Worm (Caenorhabditis elegans): Measurements from ENCODE around the gene T25E12.6.

Gene T25E12.6

ce11 chrV:16742123-16742522 lies at the start of gene T25E12.6:
T25E12.6 (plus strand) TSS chrV:16742423.
- no peak for TF ChIP-seq nhr-21 (tag; optimal IDR thresholded peaks at IDR 0.05)
- TF ChIP-seq unc-39 (tag; optimal IDR thresholded peaks at IDR 0.05) = no peak
- TF ChIP-seq zag-1 (tag; optimal IDR thresholded peaks at IDR 0.05) = no peak
- no peak for TF ChIP-seq lsy-2 (tag; optimal IDR thresholded peaks at IDR 0.05)
- no peak for TF ChIP-seq nhr-6 (tag; optimal IDR thresholded peaks at IDR 0.05)
- no peak for TF ChIP-seq mdl-1 (tag; optimal IDR thresholded peaks at IDR 0.05)
- no peak for TF ChIP-seq F13H6.1 (tag; optimal IDR thresholded peaks at IDR 0.05)
- TF ChIP-seq alr-1 (tag; optimal IDR thresholded peaks at IDR 0.05) = no peak
- no peak for TF ChIP-seq aly-2 (tag; optimal IDR thresholded peaks at IDR 0.05)
- TF ChIP-seq ztf-1 (GFP tag; conservative IDR thresholded peaks at IDR 0.05) = no peak
- no peak for TF ChIP-seq gmeb-1 (tag; optimal IDR thresholded peaks at IDR 0.05)

DNA sequence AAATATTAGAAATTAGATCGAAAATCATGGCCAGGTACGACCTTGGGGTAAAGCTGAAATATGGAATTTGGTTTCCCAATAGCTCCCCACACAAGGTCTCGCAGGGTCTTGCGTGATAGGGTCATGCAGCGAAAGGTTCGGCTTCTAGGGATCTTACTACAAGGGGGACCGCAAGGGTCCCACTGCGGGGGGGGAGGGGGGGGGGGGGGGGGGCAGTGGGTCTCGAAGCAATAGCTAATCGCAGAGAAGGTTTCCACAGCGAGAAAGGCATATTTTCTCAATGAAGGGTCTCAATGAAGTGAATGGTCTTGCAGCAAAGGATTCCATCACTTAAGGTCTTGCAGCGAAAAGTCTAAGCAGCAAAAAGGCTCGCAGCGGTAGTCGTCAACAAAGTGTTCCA lies 49.2 kb upstream of the T25E12.6 start:
- TF ChIP-seq sem-4 (tag; optimal IDR thresholded peaks at IDR 0.05) = no peak
- TF ChIP-seq gmeb-1 (tag; optimal IDR thresholded peaks at IDR 0.05) = no peak
- TF ChIP-seq ztf-1 (GFP tag; conservative IDR thresholded peaks at IDR 0.05) = no peak
- no peak for TF ChIP-seq nhr-23 (tag; optimal IDR thresholded peaks at IDR 0.05)
- no peak for TF ChIP-seq sma-3 (GFP tag; optimal IDR thresholded peaks at IDR 0.05)
- no peak for TF ChIP-seq elt-1 (tag; optimal IDR thresholded peaks at IDR 0.05)
- TF ChIP-seq nhr-237 (tag; optimal IDR thresholded peaks at IDR 0.05) = no peak
- no peak for TF ChIP-seq Y55F3AM.14 (GFP tag; optimal IDR thresholded peaks at IDR 0.05)
- no peak for TF ChIP-seq ama-1 (optimal IDR thresholded peaks at IDR 0.05)

ce11 chrV:16693732-16694131 lies 48.5 kb upstream of the T25E12.6 start, which contains the start of gene srw-42:
srw-42 (minus strand) TSS chrV:16693832.
- TF ChIP-seq unc-55 (GFP tag; optimal IDR thresholded peaks at IDR 0.05) (no peak), aly-2 (tag; optimal IDR thresholded peaks at IDR 0.05) (no peak), ztf-4 (tag; optimal IDR thresholded peaks at IDR 0.05) (no peak), ama-1 (optimal IDR thresholded peaks at IDR 0.05) (no peak), ceh-82 (tag; optimal IDR thresholded peaks at IDR 0.05) (no peak), nhr-23 (tag; optimal IDR thresholded peaks at IDR 0.05) (no peak), nhr-11 (tag; optimal IDR thresholded peaks at IDR 0.05) (no peak), snpc-4 (tag; optimal IDR thresholded peaks at IDR 0.05) (no peak), dmd-4 (tag; optimal IDR thresholded peaks at IDR 0.05) (no peak), skn-1 (tag; optimal IDR thresholded peaks at IDR 0.05) (no peak), elt-1 (tag; optimal IDR thresholded peaks at IDR 0.05) (no peak), nhr-129 (tag; optimal IDR thresholded peaks at IDR 0.05) (no peak), nhr-25 (tag; optimal IDR thresholded peaks at IDR 0.05) (no peak), R02D3.7 (tag; optimal IDR thresholded peaks at IDR 0.05) (no peak), egl-27 (tag; optimal IDR thresholded peaks at IDR 0.05) (no peak), C34F6.9 (tag; optimal IDR thresholded peaks at IDR 0.05) (no peak), gmeb-1 (tag; optimal IDR thresholded peaks at IDR 0.05) (no peak), ZK546.5 (tag; optimal IDR thresholded peaks at IDR 0.05) (no peak), nhr-21 (tag; optimal IDR thresholded peaks at IDR 0.05) (no peak)

ce11 chrV:16694538-16694937 lies 47.7 kb upstream of the T25E12.6 start, which contains the start of gene srz-101:
srz-101 (plus strand) TSS chrV:16694838.
- no peak for TF ChIP-seq unc-62 (GFP tag; optimal IDR thresholded peaks at IDR 0.05)

DNA sequence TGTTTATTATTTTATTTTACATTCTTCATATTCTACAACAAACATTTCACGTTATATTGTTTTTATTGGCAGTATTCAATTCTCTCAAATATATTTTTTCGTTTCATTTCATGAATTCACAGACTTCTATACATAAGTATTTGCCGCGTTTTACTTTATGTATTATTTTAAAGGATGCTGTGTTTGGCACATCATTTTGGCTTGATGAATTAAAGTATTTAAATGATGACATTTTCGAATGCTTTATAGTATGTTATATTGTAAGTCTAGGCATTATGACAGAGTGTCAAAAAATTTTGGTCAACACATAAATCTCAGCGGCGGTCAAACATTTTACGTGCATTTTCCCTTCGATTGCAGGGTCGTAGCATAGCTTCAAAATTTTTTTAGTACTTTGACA lies 46.7 kb upstream of the T25E12.6 start:
- TF ChIP-seq egl-27 (tag; optimal IDR thresholded peaks at IDR 0.05) = no peak
- no peak for TF ChIP-seq R02D3.7 (tag; optimal IDR thresholded peaks at IDR 0.05)
- TF ChIP-seq ZK546.5 (tag; optimal IDR thresholded peaks at IDR 0.05) = no peak
- TF ChIP-seq ztf-4 (tag; optimal IDR thresholded peaks at IDR 0.05) = no peak
- no peak for TF ChIP-seq ceh-82 (tag; optimal IDR thresholded peaks at IDR 0.05)
- TF ChIP-seq C34F6.9 (tag; optimal IDR thresholded peaks at IDR 0.05) = no peak
- TF ChIP-seq aly-2 (tag; optimal IDR thresholded peaks at IDR 0.05) = no peak
- TF ChIP-seq sem-4 (tag; optimal IDR thresholded peaks at IDR 0.05) = no peak
- no peak for TF ChIP-seq mab-5 (tag; optimal IDR thresholded peaks at IDR 0.05)
- no peak for TF ChIP-seq Y55F3AM.14 (GFP tag; optimal IDR thresholded peaks at IDR 0.05)
- TF ChIP-seq dmd-4 (tag; optimal IDR thresholded peaks at IDR 0.05) = no peak
- no peak for TF ChIP-seq lin-11 (tag; optimal IDR thresholded peaks at IDR 0.05)
- no peak for TF ChIP-seq alr-1 (tag; optimal IDR thresholded peaks at IDR 0.05)
- TF ChIP-seq unc-55 (GFP tag; optimal IDR thresholded peaks at IDR 0.05) = no peak
- no peak for TF ChIP-seq elt-3 (tag; optimal IDR thresholded peaks at IDR 0.05)
- TF ChIP-seq nhr-23 (tag; optimal IDR thresholded peaks at IDR 0.05) = no peak
- no peak for TF ChIP-seq blmp-1 (tag; optimal IDR thresholded peaks at IDR 0.05; ENCODE audit: insufficient read depth)
- TF ChIP-seq crh-2 (tag; optimal IDR thresholded peaks at IDR 0.05) = no peak
